Fruit fly (Drosophila melanogaster): ENCODE data around the gene CG17600.

The CG17600 gene

DNA sequence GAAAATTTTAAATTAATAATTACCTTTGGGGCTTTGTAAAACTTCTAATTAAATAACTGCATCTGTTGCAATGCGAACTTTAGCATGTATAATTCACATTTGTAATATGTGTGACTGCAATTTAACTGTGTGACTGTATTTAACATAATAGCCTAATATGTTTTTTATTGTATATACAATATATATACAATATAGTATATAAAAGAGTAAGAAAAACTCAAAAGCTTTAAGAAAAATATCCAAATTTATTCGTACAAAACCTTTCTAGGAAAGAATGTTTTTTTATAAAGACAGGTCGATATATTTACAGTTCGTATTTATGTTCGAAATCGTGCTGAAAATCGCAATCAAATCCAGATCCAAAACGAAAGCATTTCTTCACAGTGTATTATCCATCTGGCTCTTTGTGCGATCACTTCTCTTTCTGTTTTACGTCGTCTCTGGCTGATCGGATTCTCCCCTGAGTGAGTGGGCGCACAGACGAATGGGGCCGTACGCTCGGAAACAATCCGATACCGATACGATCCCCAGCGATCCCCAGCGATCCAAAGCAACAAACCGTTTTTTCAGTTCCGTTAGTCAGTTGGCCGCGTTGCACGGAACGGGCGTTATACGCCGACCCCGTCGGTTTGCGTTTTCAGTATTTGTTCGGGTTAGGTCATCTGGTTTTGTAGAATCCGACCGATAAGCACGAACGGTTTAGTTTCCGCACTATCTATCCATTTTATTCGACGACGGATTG is 23.8 kb upstream of the CG17600 start:
- TF ChIP-seq CG8478 (optimal IDR thresholded peaks at IDR 0.05) (no peak), CTCF (optimal IDR thresholded peaks at IDR 0.05) (no peak)

DNA sequence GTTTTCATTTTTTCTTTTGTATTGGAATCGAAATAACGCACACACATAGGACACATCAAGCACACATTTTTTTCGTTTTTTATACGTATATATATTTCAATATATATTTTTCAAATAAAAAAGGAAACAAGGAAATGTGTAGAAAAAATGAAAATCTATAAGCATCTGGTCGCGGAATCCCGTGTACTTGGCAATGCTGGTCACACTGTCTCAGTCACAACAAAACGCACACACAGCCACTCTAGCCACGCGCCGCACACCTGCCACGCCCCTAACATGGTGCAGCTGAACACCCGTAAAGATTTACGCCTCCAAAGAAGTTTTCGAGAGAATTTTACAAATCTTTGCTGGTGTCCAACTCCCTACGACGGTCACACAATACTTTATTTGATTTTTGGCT is 15.4 kb upstream of the CG17600 start:
- TF ChIP-seq CG8478 (optimal IDR thresholded peaks at IDR 0.05): no peak
- TF ChIP-seq CTCF (optimal IDR thresholded peaks at IDR 0.05): no peak

DNA sequence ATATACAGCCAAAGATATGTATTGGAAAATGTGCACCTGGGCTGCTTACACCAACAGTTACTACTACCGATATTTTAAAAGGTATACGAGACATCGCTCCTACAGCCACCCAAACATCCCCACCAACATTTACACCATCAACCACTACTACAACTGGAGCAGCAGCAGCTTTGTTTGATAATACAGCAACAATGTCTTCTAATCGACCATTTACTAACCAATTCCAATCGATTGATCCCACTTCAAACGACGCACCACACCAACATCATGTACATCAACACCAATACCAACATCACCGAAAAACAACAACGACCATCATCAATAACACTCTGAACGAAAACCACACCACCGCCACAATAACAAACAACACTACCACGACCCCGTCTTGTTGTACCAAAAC is 12.8 kb upstream of the CG17600 start:
- TF ChIP-seq CG8478 (optimal IDR thresholded peaks at IDR 0.05): no peak
- no peak for TF ChIP-seq CTCF (optimal IDR thresholded peaks at IDR 0.05)

DNA sequence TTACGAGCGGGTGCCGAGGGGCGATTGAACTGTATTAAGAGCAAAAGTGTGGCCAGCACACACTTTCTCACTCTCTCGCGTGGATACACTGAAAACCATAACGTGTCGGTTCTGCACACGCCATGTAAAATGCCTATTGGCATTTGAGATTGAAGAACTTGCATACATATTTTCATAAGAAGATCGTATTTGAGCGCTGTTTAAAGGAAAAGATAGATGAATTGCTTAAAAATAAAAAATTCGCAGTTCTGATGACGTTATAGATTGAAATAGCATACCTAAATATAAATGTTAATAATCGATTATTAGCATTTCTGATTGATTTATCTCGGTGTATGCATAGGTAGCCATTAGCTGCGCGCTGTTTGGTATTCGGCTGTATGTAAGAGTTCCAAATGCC is 5.9 kb upstream of the CG17600 start:
- TF ChIP-seq CG8478 (optimal IDR thresholded peaks at IDR 0.05) (no peak), CTCF (optimal IDR thresholded peaks at IDR 0.05) (no peak)

DNA sequence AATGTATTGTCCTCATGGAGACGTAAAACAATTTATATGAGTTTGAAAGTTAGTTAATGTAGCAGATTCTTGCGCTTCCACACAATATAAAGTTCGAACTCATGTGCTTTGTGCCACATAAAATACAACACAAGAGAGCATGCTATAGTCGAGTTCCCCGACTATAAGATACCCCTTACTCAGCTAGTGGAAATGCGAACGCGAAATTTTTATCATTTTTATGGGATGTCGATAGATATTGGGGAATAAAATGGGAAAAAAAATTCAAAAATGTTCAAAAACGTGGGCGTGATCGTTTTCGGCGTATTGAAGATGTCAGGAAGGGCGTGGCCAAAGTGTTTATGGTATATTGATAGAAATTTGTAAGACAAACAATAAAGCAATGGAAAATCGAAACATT is 4.2 kb upstream of the CG17600 start:
- no peak for TF ChIP-seq CTCF (optimal IDR thresholded peaks at IDR 0.05)
- no peak for TF ChIP-seq CG8478 (optimal IDR thresholded peaks at IDR 0.05)

DNA sequence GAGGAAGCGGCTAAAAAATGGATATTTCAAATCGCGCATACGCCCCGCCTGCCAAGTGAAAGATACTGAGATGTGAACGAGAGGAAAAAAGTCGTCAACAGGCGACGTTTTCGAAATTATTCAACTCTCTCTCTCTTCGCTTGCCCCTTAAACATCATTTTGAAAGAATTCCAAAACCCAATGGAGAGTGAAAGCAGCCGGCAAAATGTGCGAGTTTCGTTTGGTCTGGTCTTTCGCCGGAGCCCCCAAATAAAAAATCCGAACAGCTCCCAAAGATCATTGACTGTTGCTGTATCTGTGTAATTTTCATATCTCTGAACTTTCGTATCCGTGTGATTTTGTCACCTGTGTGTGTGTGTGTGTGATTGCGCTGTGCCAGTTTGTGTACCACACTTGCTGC is 2.9 kb upstream of the CG17600 start:
- TF ChIP-seq CG8478 (optimal IDR thresholded peaks at IDR 0.05) (no peak), CTCF (optimal IDR thresholded peaks at IDR 0.05) (no peak)

DNA sequence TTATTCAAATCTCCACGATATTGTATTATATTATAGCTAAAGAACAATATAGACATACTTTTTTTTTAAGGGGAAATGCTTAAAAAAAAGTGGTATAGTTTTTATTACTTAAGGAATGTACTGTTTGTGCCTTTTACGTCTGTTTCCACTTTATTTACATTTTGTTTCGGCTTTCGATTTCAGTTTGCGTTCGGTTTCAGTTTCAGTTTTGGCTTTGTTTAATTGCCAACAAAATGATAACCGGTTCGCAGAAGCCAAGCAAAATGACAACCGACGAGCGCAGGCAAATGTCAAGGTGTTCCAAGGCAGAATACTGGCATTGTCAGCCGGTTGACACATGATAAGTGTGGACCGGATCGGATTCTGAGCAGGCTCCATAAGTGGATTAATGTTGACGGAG is 12.2 kb downstream of the CG17600 start:
- TF ChIP-seq CG8478 (optimal IDR thresholded peaks at IDR 0.05): no peak
- TF ChIP-seq CTCF (optimal IDR thresholded peaks at IDR 0.05): no peak

DNA sequence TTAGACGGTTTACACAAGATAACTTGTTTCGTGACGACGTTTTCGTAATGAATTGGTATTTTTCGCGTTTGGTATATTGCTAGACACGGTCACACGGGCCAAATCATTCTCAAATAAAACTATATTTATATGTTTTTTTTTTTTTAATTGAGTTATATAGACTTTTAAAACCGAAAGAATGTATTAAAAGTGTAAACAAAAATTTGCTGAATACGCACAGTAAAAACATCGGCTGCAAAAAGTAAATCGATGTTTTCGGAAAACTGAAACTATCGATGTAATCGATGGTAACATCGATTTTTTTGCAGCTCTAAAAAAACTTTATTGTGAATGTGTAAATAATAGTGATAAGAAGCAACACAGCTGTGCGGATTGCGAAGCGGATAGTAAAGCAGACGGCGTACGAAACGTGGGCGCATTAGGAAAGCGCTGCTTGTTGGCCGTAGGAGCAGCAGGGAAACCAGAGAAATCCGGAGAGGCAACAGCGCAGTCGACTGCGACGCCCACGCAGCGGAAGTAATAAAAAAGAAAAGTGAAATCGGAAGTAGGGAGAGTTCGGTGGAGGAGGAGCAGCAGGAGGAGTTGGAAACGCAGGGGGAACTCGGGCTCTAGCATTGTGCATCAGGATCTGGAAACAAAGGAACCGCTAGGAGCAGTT is 14.8 kb downstream of the CG17600 start, which contains the start of gene S6kII:
Gene S6kII, plus strand, starts transcription at position 301 of the 658 bp plus-strand sequence.
- no peak for TF ChIP-seq CG8478 (optimal IDR thresholded peaks at IDR 0.05)
- no peak for TF ChIP-seq CTCF (optimal IDR thresholded peaks at IDR 0.05)

DNA sequence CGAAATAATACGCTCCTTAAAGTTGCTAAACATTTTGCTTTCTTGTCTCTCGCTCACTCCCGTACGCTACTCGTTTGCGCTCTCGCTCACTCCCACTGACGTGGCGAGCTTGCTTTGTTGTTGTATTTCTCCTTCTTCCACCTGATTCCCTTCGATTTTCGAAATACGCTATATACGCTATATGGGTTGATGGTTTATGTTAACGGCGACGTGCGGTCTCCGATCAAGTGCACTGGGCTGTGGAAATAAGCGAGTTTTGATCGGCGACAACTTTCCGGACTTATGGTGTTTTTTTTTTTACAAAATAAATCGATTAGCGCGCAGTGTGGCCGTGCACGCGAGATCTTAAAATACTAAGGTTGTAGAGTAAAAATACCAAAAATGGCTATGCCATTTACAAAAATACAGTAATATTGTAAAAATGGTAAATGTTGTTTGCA is 25.1 kb downstream of the CG17600 start, which contains the start of gene CG17598:
Gene CG17598, minus strand, starts transcription at position 319 of the 440 bp plus-strand sequence.
- no peak for TF ChIP-seq CTCF (optimal IDR thresholded peaks at IDR 0.05)
- no peak for TF ChIP-seq CG8478 (optimal IDR thresholded peaks at IDR 0.05)

DNA sequence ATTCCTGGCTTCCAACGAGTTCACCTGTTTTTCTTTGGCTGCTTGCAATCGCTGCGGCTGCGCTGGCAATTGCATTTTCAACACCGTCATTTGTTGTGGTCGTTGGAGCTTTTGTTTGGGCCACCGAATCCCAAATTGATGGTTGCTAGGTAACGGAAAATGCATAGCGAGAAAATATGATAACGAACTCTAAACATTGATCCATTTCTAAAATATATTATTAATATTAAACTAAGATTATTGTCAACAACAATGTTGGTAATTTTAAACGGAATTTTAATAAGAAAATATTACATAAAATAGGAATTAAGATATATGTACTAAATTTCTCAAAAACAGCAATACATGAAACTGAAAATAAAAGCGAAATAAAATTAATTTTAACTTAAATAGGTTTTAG is 29.2 kb downstream of the CG17600 start, which contains the start of gene Cluap1:
Gene Cluap1, minus strand, starts transcription at position 101 of the 400 bp plus-strand sequence.
- TF ChIP-seq CTCF (optimal IDR thresholded peaks at IDR 0.05) (no peak), CG8478 (optimal IDR thresholded peaks at IDR 0.05) (no peak)

DNA sequence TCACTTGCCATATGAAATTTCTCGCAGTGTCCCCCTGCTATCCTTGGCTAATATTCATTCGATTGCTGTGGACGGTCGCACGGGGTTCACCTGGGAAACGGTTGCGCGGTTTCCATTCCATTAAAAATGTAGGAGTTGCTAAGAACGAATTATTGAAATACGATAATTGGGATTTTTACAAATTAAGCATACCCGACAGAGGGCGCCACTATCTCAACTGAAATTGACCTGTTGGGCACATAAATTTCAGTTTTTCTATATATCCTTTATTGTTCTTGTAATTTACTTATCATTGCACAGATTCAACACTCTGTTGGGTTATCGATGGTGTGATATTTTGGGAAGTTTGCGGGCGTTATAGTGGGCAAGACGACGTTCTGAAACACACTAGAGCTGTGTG is 29.7 kb downstream of the CG17600 start:
- TF ChIP-seq CG8478 (optimal IDR thresholded peaks at IDR 0.05) (no peak), CTCF (optimal IDR thresholded peaks at IDR 0.05) (peak; percentile 61 to 70)

DNA sequence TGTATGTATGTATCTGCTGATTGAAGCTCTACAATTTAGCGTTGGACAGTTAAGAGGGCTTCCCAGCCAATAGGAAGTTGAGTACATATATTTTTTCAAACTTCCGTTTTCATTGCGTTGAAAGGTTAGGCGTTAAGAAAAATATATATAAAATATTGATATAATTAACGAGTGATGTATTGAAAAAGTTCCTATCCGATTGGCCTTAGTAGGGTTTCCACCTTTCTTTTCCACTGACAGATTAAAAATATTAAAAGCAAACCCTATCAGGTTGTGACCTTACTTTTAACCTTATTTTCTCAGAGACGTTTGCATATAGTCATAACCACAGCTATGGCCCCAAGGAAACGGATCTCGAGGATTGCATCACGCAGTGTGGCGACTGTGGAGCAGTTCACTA is 31.8 kb downstream of the CG17600 start, which contains the start of gene CG17601:
Gene CG17601, plus strand, starts transcription at position 301 of the 400 bp plus-strand sequence.
- TF ChIP-seq CTCF (optimal IDR thresholded peaks at IDR 0.05) (no peak), CG8478 (optimal IDR thresholded peaks at IDR 0.05) (no peak)

DNA sequence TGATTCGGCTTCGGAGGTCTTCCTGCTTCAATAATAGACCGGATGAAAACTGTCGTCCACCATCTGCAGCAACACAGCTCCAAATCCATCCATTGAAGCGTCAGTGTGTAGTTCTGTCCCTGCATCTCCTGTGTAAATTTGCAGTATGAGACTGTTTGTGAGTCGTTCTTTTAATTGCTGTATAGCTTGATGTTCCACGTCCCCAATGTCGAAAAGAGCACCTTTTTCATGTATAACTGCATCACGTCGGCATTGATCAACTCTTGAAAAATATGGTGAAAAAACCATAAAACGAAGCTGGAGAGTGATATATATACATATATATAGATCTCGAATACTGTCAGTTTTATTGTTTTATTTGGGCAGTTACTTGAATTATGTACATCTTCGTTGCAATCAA is 59.4 kb downstream of the CG17600 start:
- TF ChIP-seq CG8478 (optimal IDR thresholded peaks at IDR 0.05) (no peak), CTCF (optimal IDR thresholded peaks at IDR 0.05) (no peak)

DNA sequence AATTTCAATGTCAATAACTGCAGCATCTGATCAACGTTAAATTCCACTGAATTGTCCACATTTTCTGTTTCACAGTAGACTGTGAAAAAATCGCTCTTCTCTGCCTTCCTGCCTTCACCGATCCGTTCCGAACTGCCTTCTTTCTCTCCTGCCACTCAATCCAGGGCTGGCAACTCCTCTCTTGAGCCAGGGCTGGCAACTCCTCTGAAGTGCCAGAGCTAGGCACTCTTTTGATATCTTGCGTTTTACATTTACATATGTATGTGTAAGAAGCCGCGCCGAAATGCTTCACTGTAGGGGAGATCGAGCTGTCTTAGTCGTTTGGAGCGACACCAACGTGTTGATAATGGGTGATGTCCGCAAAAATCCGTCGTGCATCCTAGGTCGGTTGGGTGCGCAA is 60.1 kb downstream of the CG17600 start:
- TF ChIP-seq CG8478 (optimal IDR thresholded peaks at IDR 0.05) (no peak), CTCF (optimal IDR thresholded peaks at IDR 0.05) (no peak)

DNA sequence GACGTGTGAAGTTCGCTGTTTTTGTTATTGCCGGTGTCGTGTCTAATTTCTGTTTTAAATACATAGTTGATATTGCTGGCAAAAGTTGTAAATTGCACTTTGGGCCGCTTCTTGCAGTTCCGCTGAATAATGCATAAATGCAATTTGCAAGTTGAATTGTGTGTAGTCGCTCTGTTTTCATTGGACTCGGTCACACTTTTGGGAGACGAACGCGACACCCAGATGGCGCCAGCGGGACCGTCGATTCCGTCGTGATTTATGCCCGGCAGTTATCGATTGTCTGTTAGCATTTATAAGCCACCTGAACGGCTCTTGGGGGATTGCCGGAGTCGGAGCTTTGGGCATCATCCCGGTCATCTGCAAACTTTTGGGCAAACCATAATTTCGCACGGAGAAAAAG is 67.9 kb downstream of the CG17600 start:
- TF ChIP-seq CG8478 (optimal IDR thresholded peaks at IDR 0.05) (no peak), CTCF (optimal IDR thresholded peaks at IDR 0.05) (peak; percentile 76 to 77)

Measured in S2 (cell line).